Fruit fly (Drosophila melanogaster): Measurements from ENCODE around the gene Ccdc56.

Gene Ccdc56

DNA sequence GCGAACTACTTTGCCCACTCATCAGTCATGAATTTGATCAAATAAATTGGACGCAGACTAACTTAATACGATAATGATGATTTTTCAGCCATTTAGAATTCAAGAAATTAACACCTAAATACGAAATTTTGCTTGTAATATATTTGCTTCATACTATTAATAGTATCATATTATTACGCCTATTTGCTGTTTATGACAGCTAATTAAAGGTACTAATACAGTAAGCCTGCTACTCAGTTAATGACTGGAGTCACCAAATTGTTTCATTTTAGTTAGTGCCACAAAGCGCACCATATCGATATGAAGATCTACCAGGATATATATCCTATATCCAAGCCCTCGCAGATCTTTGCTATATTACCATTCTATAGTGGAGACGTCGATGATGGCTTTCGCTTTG lies 42.2 kb downstream of the Ccdc56 start, which contains the start of gene Gr68a:
Gene Gr68a, plus strand, starts transcription at position 301 of the 400 bp plus-strand sequence.
- TF ChIP-seq Crg-1 (GFP tag; optimal IDR thresholded peaks at IDR 0.05) (no peak), Hr96 (GFP tag; optimal IDR thresholded peaks at IDR 0.05) (no peak)

Data from whole organism, adult.